Worm (Caenorhabditis elegans): Measurements from ENCODE around the gene rab-37.
"Not testable (repeated sequence)": the region's sequence is repeated elsewhere in the genome, so short reads cannot be mapped to it uniquely, and the experiment has no call there.

The rab-37 gene

DNA sequence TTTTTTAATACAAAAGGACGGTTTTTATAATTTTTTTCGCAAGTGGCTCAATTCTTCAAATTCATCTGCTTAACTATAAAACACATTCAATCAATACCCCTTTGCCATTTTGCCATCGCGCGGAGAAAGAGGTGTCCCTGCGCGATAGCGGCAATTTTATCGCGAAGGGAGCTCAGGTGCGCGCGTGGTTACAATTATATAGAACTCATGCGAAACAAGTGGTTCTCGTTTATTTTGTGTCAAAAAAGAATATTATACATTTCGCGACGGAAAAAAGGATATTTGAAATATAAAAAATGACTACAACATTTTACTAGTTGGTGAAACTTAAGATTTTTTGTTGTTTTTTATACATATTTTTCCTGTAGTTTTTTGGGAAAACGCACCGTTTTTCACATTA, 26.5 kb downstream of the rab-37 start (continued):
- TF ChIP-seq tbx-7 (tag; optimal IDR thresholded peaks at IDR 0.05) = peak; percentile 66
- peak; percentile 6 for TF ChIP-seq fax-1 (tag; optimal IDR thresholded peaks at IDR 0.05)
- TF ChIP-seq ceh-30 (tag; optimal IDR thresholded peaks at IDR 0.05) = peak; percentile 78
- TF ChIP-seq pros-1 (tag; optimal IDR thresholded peaks at IDR 0.05) = peak; percentile 94
- no peak for TF ChIP-seq ceh-24 (tag; optimal IDR thresholded peaks at IDR 0.05)
- TF ChIP-seq ceh-19 (GFP tag; optimal IDR thresholded peaks at IDR 0.05) = peak; percentile 71
- peak; percentile 77 for TF ChIP-seq F13H6.1 (tag; optimal IDR thresholded peaks at IDR 0.05)
- TF ChIP-seq unc-42 (tag; optimal IDR thresholded peaks at IDR 0.05) = peak; percentile 95
- no peak for TF ChIP-seq nhr-11 (tag; optimal IDR thresholded peaks at IDR 0.05)
- TF ChIP-seq elt-4 (tag; optimal IDR thresholded peaks at IDR 0.05) = no peak
- peak; percentile 80 for TF ChIP-seq sox-2 (GFP tag; IDR thresholded peaks at IDR 0.05)
- peak; percentile 55 for TF ChIP-seq che-1 (tag; optimal IDR thresholded peaks at IDR 0.05)
- TF ChIP-seq T23F11.4 (GFP tag; optimal IDR thresholded peaks at IDR 0.05) = peak; percentile 67
- TF ChIP-seq hlh-30 (tag; optimal IDR thresholded peaks at IDR 0.05; ENCODE audit: insufficient read depth) = peak; percentile 85
- TF ChIP-seq pqm-1 (tag; optimal IDR thresholded peaks at IDR 0.05) = peak; percentile 37
- TF ChIP-seq zip-5 (tag; optimal IDR thresholded peaks at IDR 0.05) = no peak
- TF ChIP-seq ceh-22 (tag; optimal IDR thresholded peaks at IDR 0.05) = peak; percentile 82
- peak; percentile 76 for TF ChIP-seq elt-2 (tag; optimal IDR thresholded peaks at IDR 0.05)
- peak; percentile 98 for TF ChIP-seq ceh-31 (tag; optimal IDR thresholded peaks at IDR 0.05)
- TF ChIP-seq C08G9.2 (tag; optimal IDR thresholded peaks at IDR 0.05) = peak; percentile 78
- TF ChIP-seq tbx-2 (tag; optimal IDR thresholded peaks at IDR 0.05) = peak; percentile 95
- TF ChIP-seq K02D7.2 (tag; optimal IDR thresholded peaks at IDR 0.05) = no peak
- no peak for TF ChIP-seq mec-3 (tag; optimal IDR thresholded peaks at IDR 0.05; ENCODE audit: borderline replicate concordance)
- TF ChIP-seq ets-4 (tag; optimal IDR thresholded peaks at IDR 0.05) = peak; percentile 52
- no peak for TF ChIP-seq ceh-9 (tag; optimal IDR thresholded peaks at IDR 0.05)
- TF ChIP-seq nfya-1 (tag; optimal IDR thresholded peaks at IDR 0.05) = peak; percentile 98
- TF ChIP-seq nhr-232 (tag; optimal IDR thresholded peaks at IDR 0.05) = no peak
- TF ChIP-seq pag-3 (tag; optimal IDR thresholded peaks at IDR 0.05; ENCODE audit: borderline replicate concordance) = no peak

DNA sequence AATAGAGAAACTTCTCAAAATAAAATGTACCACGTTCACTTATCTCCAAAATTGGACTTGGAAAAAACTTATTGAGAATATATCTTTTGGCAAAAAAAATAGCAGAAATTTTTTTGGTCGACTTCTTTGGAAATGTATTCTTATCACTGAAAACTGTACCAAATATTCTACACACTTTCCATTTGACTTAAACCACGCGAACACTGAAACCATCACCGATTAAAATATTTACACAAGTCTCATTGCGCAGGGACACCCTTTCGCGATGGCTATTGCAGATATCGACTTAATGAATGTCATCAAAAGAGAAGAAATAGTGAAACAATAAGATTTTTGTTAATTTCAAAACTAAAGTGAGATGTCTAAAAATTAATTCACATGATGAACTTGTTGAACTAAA, 27.2 kb downstream of the rab-37 start:
- no peak for TF ChIP-seq T23F11.4 (GFP tag; optimal IDR thresholded peaks at IDR 0.05)
- no peak for TF ChIP-seq lin-11 (tag; optimal IDR thresholded peaks at IDR 0.05)
- no peak for TF ChIP-seq pag-3 (tag; optimal IDR thresholded peaks at IDR 0.05; ENCODE audit: borderline replicate concordance)
- no peak for TF ChIP-seq ahr-1 (tag; optimal IDR thresholded peaks at IDR 0.05)

- not testable (repeated sequence) for TF ChIP-seq ceh-31 (tag; optimal IDR thresholded peaks at IDR 0.05); unc-3 (GFP tag; conservative IDR thresholded peaks at IDR 0.05); unc-3 (tag; optimal IDR thresholded peaks at IDR 0.05); ama-1 (optimal IDR thresholded peaks at IDR 0.05)
Observed at ce11 chrX:4207385-4207784, 28.3 kb downstream of the rab-37 start, which contains the start of gene F20B6.9. Gene F20B6.9 (minus strand): TSS chrX:4207485.

ce11 chrX:4202114-4202513, 33.5 kb downstream of the rab-37 start, which contains the start of gene F20B6.6:
Gene F20B6.6 (minus strand): TSS chrX:4202214.
- TF ChIP-seq fkh-10 (GFP tag; optimal IDR thresholded peaks at IDR 0.05); zip-5 (tag; optimal IDR thresholded peaks at IDR 0.05); pax-1 (tag; optimal IDR thresholded peaks at IDR 0.05): not testable (repeated sequence)

DNA sequence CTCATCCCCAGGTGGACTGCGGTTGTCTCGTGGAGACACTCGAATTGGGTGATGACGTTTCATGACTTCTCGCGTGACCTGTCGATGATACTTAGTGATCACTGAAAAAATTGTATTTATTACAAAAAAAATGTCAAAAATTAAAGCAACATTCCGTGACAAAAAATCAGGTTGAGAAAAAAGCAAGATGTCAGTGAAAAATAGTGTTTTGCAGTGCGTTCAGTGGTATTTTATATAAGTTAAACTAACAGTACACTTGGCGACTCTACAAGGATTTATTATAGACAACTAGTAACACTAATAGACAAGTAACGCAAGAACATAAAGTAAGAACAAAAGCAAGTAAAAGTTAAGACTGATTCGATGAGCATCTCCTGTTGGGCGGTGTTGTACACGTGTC, 35.8 kb downstream of the rab-37 start, which contains the start of gene F20B6.5:
Gene F20B6.5, minus strand, starts transcription at position 101 of the 400 bp plus-strand sequence.
- TF ChIP-seq tbx-2, nhr-11, pqm-1 (tag; optimal IDR thresholded peaks at IDR 0.05): not testable (repeated sequence)

All from whole organism, late embryonic.